Fruit fly (Drosophila melanogaster) whole organism, embryonic: ENCODE measurements around the gene CG15404.
A peak's percentile ranks its signal among the peaks of the same experiment; 100 is the strongest.

ENCODE experiments used
- Blimp-1 ChIP-seq: fragments of 200-800 bp; sonication (Bioruptor generic); optimal IDR thresholded peaks from 3 replicates; lab custom pipeline; 2018; ENCODE audit warnings: missing biosample characterization, missing genetic modification characterization, mild to moderate bottlenecking, moderate library complexity, missing genetic modification reagents
- CG13296 ChIP-seq: fragments of 200-800 bp; sonication (Bioruptor generic); optimal IDR thresholded peaks from 3 replicates; lab custom pipeline; 2018; ENCODE audit warnings: missing biosample characterization, mild to moderate bottlenecking, missing genetic modification characterization
- CG13894 ChIP-seq: fragments of 200-800 bp; sonication (Bioruptor generic); optimal IDR thresholded peaks from 3 replicates; lab custom pipeline; 2018; ENCODE audit warnings: missing biosample characterization, mild to moderate bottlenecking, missing genetic modification characterization, moderate library complexity
- CG14050 ChIP-seq: fragments of 200-800 bp; sonication (Bioruptor generic); IDR thresholded peaks from 3 replicates; pipeline ENCODE4 v1.3.6; 2022; ENCODE audit warnings: missing biosample characterization, missing genetic modification characterization
- CG14965 ChIP-seq: fragments of 200-800 bp; sonication (Bioruptor generic); optimal IDR thresholded peaks from 2 replicates; lab custom pipeline; 2016; ENCODE audit warnings: missing biosample characterization, missing genetic modification characterization, borderline replicate concordance
- CG15011 ChIP-seq: fragments of 200-800 bp; sonication (Bioruptor generic); optimal IDR thresholded peaks from 3 replicates; lab custom pipeline; 2018; ENCODE audit warnings: missing biosample characterization, mild to moderate bottlenecking, missing genetic modification characterization
- CG15073 ChIP-seq: fragments of 200-800 bp; sonication (Bioruptor generic); optimal IDR thresholded peaks from 2 replicates; lab custom pipeline; 2016; ENCODE audit warnings: missing biosample characterization, missing genetic modification characterization
- CG15269 ChIP-seq: fragments of 200-800 bp; sonication (Bioruptor generic); optimal IDR thresholded peaks from 2 replicates; lab custom pipeline; 2018; ENCODE audit warnings: missing biosample characterization, mild to moderate bottlenecking, missing genetic modification characterization, moderate library complexity
- CG16815 ChIP-seq: fragments of 200-800 bp; sonication (Bioruptor generic); optimal IDR thresholded peaks from 3 replicates; lab custom pipeline; 2017; ENCODE audit warnings: missing biosample characterization, mild to moderate bottlenecking, missing genetic modification characterization
- CG18262 ChIP-seq: fragments of 200-800 bp; optimal IDR thresholded peaks from 3 replicates; lab custom pipeline; 2019; ENCODE audit warnings: missing biosample characterization, mild to moderate bottlenecking, missing genetic modification characterization, moderate library complexity
- CG1832 ChIP-seq: fragments of 200-800 bp; sonication (Bioruptor generic); optimal IDR thresholded peaks from 2 replicates; lab custom pipeline; 2017; ENCODE audit warnings: missing biosample characterization, mild to moderate bottlenecking, missing genetic modification characterization, inconsistent platforms
- CG2199 ChIP-seq: fragments of 200-800 bp; sonication (Bioruptor generic); IDR thresholded peaks from 3 replicates; pipeline ENCODE4 v1.3.6; 2022; ENCODE audit warnings: missing biosample characterization, missing genetic modification characterization
- CG32772 ChIP-seq: fragments of 200-800 bp; sonication (Bioruptor generic); IDR thresholded peaks from 2 replicates; pipeline ENCODE4 v1.3.6; 2022; ENCODE audit warnings: missing biosample characterization, missing genetic modification characterization
- CG33557 ChIP-seq: fragments of 200-800 bp; sonication (Bioruptor generic); optimal IDR thresholded peaks from 2 replicates; lab custom pipeline; 2019; ENCODE audit warnings: missing biosample characterization, mild to moderate bottlenecking, missing genetic modification characterization, moderate library complexity
- CG3838 ChIP-seq: fragments of 200-800 bp; sonication (Bioruptor generic); optimal IDR thresholded peaks from 3 replicates; lab custom pipeline; 2016; ENCODE audit warnings: missing biosample characterization, missing genetic modification characterization
- CG4360 ChIP-seq: fragments of 200-800 bp; sonication (Bioruptor generic); IDR thresholded peaks from 2 replicates; pipeline ENCODE4 v1.3.6; 2022; ENCODE audit warnings: missing biosample characterization, missing genetic modification characterization
- CG4424 ChIP-seq: fragments of 200-800 bp; sonication (Bioruptor generic); optimal IDR thresholded peaks from 3 replicates; lab custom pipeline; 2016; ENCODE audit warnings: missing biosample characterization, missing genetic modification characterization
- CG6854 ChIP-seq: fragments of 200-800 bp; sonication (Bioruptor generic); optimal IDR thresholded peaks from 3 replicates; lab custom pipeline; 2017; ENCODE audit warnings: missing biosample characterization, mild to moderate bottlenecking, missing genetic modification characterization
- CG7357 ChIP-seq: fragments of 200-800 bp; sonication (Bioruptor generic); IDR thresholded peaks from 3 replicates; pipeline ENCODE4 v1.3.6; 2022; ENCODE audit warnings: missing biosample characterization, missing genetic modification characterization
- CG8290 ChIP-seq, 3 experiments: fragments of 200-800 bp; sonication (Bioruptor generic); optimal IDR thresholded peaks; 2 replicates each; lab custom pipeline; 2016 to 2019; ENCODE audit warnings: missing biosample characterization in 3 of 3, missing genetic modification characterization in 3 of 3, mild to moderate bottlenecking in 2 of 3, moderate library complexity in 1 of 3
- CG9727 ChIP-seq: fragments of 200-800 bp; sonication (Bioruptor generic); optimal IDR thresholded peaks from 3 replicates; lab custom pipeline; 2017; ENCODE audit warnings: missing biosample characterization, mild to moderate bottlenecking, missing genetic modification characterization
- CG9817 ChIP-seq: fragments of 200-800 bp; sonication (Bioruptor generic); optimal IDR thresholded peaks from 2 replicates; lab custom pipeline; 2018; ENCODE audit warnings: missing biosample characterization, mild to moderate bottlenecking, missing genetic modification characterization, moderate library complexity
- Dad ChIP-seq: fragments of 200-800 bp; sonication (Bioruptor generic); optimal IDR thresholded peaks from 3 replicates; lab custom pipeline; 2016; ENCODE audit warnings: missing biosample characterization, missing genetic modification characterization
- Dll ChIP-seq: fragments of 200-800 bp; sonication (Bioruptor generic); IDR thresholded peaks from 4 replicates; pipeline ENCODE4 v1.3.6; 2022; ENCODE audit warnings: missing biosample characterization, missing genetic modification characterization; ENCODE audit not compliant: partially characterized antibody
- HLHmδ ChIP-seq: fragments of 200-800 bp; sonication (Bioruptor generic); optimal IDR thresholded peaks from 2 replicates; lab custom pipeline; 2018; ENCODE audit warnings: missing biosample characterization, mild to moderate bottlenecking, missing genetic modification characterization, moderate library complexity
- Hr3 ChIP-seq: fragments of 200-800 bp; sonication (Bioruptor generic); optimal IDR thresholded peaks from 3 replicates; lab custom pipeline; 2016; ENCODE audit warnings: missing biosample characterization, missing genetic modification characterization
- Oaz ChIP-seq: fragments of 200-800 bp; sonication (Bioruptor generic); IDR thresholded peaks from 2 replicates; pipeline ENCODE4 v1.3.6; 2022; ENCODE audit warnings: missing biosample characterization, missing genetic modification characterization
- Ssrp ChIP-seq: fragments of 200-800 bp; sonication (Bioruptor generic); optimal IDR thresholded peaks from 2 replicates; lab custom pipeline; 2018; ENCODE audit warnings: missing biosample characterization, mild to moderate bottlenecking, missing genetic modification characterization, moderate library complexity
- ac ChIP-seq: fragments of 200-800 bp; sonication (Bioruptor generic); optimal IDR thresholded peaks from 3 replicates; lab custom pipeline; 2017; ENCODE audit warnings: missing biosample characterization, mild to moderate bottlenecking, missing genetic modification characterization
- chn ChIP-seq: fragments of 200-800 bp; sonication (Bioruptor generic); optimal IDR thresholded peaks from 2 replicates; lab custom pipeline; 2016; ENCODE audit warnings: missing biosample characterization, missing genetic modification characterization
- crc ChIP-seq: fragments of 200-800 bp; sonication (Bioruptor generic); optimal IDR thresholded peaks from 2 replicates; lab custom pipeline; 2016; ENCODE audit warnings: missing biosample characterization, missing genetic modification characterization
- dmrt99B ChIP-seq: fragments of 200-800 bp; sonication (Bioruptor generic); optimal IDR thresholded peaks from 2 replicates; lab custom pipeline; 2018; ENCODE audit warnings: missing biosample characterization, mild to moderate bottlenecking, missing genetic modification characterization, moderate library complexity
- fd96Cb ChIP-seq: fragments of 200-800 bp; sonication (Bioruptor generic); optimal IDR thresholded peaks from 2 replicates; lab custom pipeline; 2018; ENCODE audit warnings: missing biosample characterization, mild to moderate bottlenecking, missing genetic modification characterization, moderate library complexity
- gem ChIP-seq: fragments of 200-800 bp; sonication (Bioruptor generic); optimal IDR thresholded peaks from 2 replicates; lab custom pipeline; 2019; ENCODE audit warnings: missing biosample characterization, mild to moderate bottlenecking, missing genetic modification characterization, moderate library complexity
- grau ChIP-seq: fragments of 200-800 bp; optimal IDR thresholded peaks from 3 replicates; lab custom pipeline; 2019; ENCODE audit warnings: missing biosample characterization, mild to moderate bottlenecking, missing genetic modification characterization, moderate library complexity
- gsb-n ChIP-seq: fragments of 200-800 bp; sonication (Bioruptor generic); optimal IDR thresholded peaks from 3 replicates; lab custom pipeline; 2018; ENCODE audit warnings: missing biosample characterization, mild to moderate bottlenecking, missing genetic modification characterization
- hbn ChIP-seq: fragments of 200-800 bp; sonication (Bioruptor generic); IDR thresholded peaks from 2 replicates; pipeline ENCODE4 v1.3.6; 2022; ENCODE audit warnings: missing biosample characterization, missing genetic modification characterization; ENCODE audit not compliant: partially characterized antibody
- inv ChIP-seq: fragments of 200-800 bp; sonication (Bioruptor generic); IDR thresholded peaks from 2 replicates; pipeline ENCODE4 v1.3.6; 2022; ENCODE audit warnings: missing biosample characterization, missing genetic modification characterization; ENCODE audit not compliant: partially characterized antibody
- lilli ChIP-seq: fragments of 200-800 bp; sonication (Bioruptor generic); optimal IDR thresholded peaks from 3 replicates; lab custom pipeline; 2016; ENCODE audit warnings: missing biosample characterization, missing genetic modification characterization
- lmd ChIP-seq: fragments of 200-800 bp; sonication (Bioruptor generic); IDR thresholded peaks from 2 replicates; pipeline ENCODE4 v1.3.6; 2022; ENCODE audit warnings: missing biosample characterization, missing genetic modification characterization
- nerfin-1 ChIP-seq: fragments of 200-800 bp; sonication (Bioruptor generic); optimal IDR thresholded peaks from 3 replicates; lab custom pipeline; 2019; ENCODE audit warnings: missing biosample characterization, mild to moderate bottlenecking, missing genetic modification characterization, moderate library complexity
- rib ChIP-seq: fragments of 200-800 bp; sonication (Bioruptor generic); IDR thresholded peaks from 2 replicates; pipeline ENCODE4 v1.3.6; 2022; ENCODE audit warnings: missing biosample characterization, missing genetic modification characterization
- tio ChIP-seq: fragments of 200-800 bp; sonication (Bioruptor generic); optimal IDR thresholded peaks from 2 replicates; lab custom pipeline; 2017; ENCODE audit warnings: missing biosample characterization, missing genetic modification characterization, inconsistent platforms
- toy ChIP-seq: fragments of 200-800 bp; sonication (Bioruptor generic); IDR thresholded peaks from 2 replicates; pipeline ENCODE4 v1.3.6; 2022; ENCODE audit warnings: missing biosample characterization, missing genetic modification characterization
- tup ChIP-seq: fragments of 200-800 bp; sonication (Bioruptor generic); optimal IDR thresholded peaks from 2 replicates; lab custom pipeline; 2016; ENCODE audit warnings: missing biosample characterization, mild to moderate bottlenecking, missing genetic modification characterization, moderate library complexity
- z ChIP-seq: fragments of 200-800 bp; sonication (Bioruptor generic); IDR thresholded peaks from 3 replicates; pipeline ENCODE4 v1.3.6; 2022; ENCODE audit warnings: missing biosample characterization, missing genetic modification characterization
- zf30C ChIP-seq: fragments of 200-800 bp; sonication (Bioruptor generic); optimal IDR thresholded peaks from 3 replicates; lab custom pipeline; 2018; ENCODE audit warnings: missing biosample characterization, mild to moderate bottlenecking, missing genetic modification characterization

The CG15404 gene

DNA sequence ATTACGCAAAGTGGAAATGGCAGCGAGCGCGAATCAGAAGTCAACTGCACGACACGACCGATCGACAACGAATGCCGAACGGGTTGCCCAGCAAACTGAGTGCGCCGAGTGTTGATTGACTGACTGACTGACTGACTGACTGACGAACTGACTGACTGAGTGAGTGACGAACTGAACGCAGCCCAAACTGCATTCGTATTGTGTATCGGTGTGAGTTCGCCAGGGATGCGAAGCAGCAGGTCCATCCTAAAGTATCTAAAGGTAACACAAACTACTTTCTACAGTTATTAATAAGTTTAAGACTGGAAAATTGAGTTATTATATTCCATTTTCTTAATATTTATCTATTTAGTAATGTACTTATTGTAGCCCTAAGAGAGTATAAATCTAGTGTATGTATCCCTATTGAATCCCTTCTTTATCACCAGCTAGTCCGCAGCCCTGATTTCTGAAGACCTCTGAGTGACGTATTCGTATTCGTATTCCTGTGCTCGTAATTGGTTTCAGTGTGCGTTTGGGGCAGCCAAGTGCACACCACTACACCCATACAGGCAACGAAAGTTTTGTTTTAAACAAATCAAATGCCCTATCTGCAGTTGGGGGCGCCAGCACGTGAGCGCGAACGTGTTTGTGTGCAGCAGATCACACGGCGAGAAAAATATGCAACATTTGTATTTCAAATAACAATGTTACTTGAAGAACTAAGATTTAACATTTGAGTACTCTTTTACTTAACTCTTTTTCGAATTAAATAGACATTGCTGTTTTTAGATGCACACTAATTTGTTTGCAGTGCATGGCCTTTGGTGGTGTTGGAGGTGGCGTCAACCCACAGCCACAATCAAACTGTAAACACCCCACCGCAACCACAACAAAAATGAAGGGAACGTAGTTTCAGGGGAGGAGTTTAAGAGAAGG lies 20.8 kb upstream of the CG15404 start (continued):
- peak; percentile 89 for TF ChIP-seq lilli
- TF ChIP-seq chn, result peak; percentile 96
- peak; percentile 82 for TF ChIP-seq CG8290 (GFP tag; optimal IDR thresholded peaks at IDR 0.05; lab: Kevin White, UChicago)
- TF ChIP-seq CG8290 (tag; optimal IDR thresholded peaks at IDR 0.05; lab: Kevin White, UChicago), result peak; percentile 56 to 97
- peak; percentile 39 for TF ChIP-seq ac (GFP tag; lab: Kevin White, UChicago)
- peak; percentile 79 for TF ChIP-seq CG15073 (GFP tag; lab: Kevin White, UChicago)
- peak; percentile 91 for TF ChIP-seq Dad (GFP tag; lab: Kevin White, UChicago)
- peak; percentile 93 for TF ChIP-seq CG9727
- peak; percentile 91 for TF ChIP-seq crc
- TF ChIP-seq CG13894 (tag; lab: Kevin White, UChicago), result no peak
- peak; percentile 95 for TF ChIP-seq CG4424
- peak; percentile 82 for TF ChIP-seq CG15011
- TF ChIP-seq grau (tag; lab: Kevin White, UChicago), result peak; percentile 90
- peak; percentile 73 for TF ChIP-seq CG3838 (GFP tag; lab: Kevin White, UChicago)
- TF ChIP-seq CG33557 (GFP tag; lab: Kevin White, UChicago), result peak; percentile 88
- TF ChIP-seq CG7357 (GFP tag; lab: Robert Waterston, UW), result peak; percentile 85
- peak; percentile 72 for TF ChIP-seq CG6854 (GFP tag; lab: Kevin White, UChicago)
- TF ChIP-seq nerfin-1 (tag; lab: Kevin White, UChicago), result peak; percentile 93
- TF ChIP-seq dmrt99B (tag; lab: Kevin White, UChicago), result peak; percentile 96
- TF ChIP-seq CG32772 (GFP tag; lab: Robert Waterston, UW), result peak; percentile 95
- peak; percentile 81 for TF ChIP-seq tup (GFP tag; lab: Kevin White, UChicago)
- peak; percentile 76 for TF ChIP-seq Oaz (GFP tag; lab: Robert Waterston, UW)
- TF ChIP-seq gsb-n (tag; lab: Kevin White, UChicago), result peak; percentile 96
- peak; percentile 89 for TF ChIP-seq CG9817
- TF ChIP-seq lmd (GFP tag; lab: Robert Waterston, UW), result peak; percentile 91
- TF ChIP-seq HLHmδ, result peak; percentile 42
- no peak for TF ChIP-seq inv (GFP tag; lab: Robert Waterston, UW)
- TF ChIP-seq rib (GFP tag; lab: Robert Waterston, UW), result peak; percentile 37; the same call in 1 of the 2 replicates
- peak; percentile 63; the same call in 1 of the 3 replicates for TF ChIP-seq z (GFP tag; lab: Robert Waterston, UW)
- TF ChIP-seq Ssrp (tag; lab: Kevin White, UChicago), result peak; percentile 96
- no peak for TF ChIP-seq hbn (GFP tag; lab: Robert Waterston, UW)
- peak; percentile 90 for TF ChIP-seq CG15269 (tag; lab: Kevin White, UChicago)
- TF ChIP-seq Hr3, result peak; percentile 93
- peak; percentile 96 for TF ChIP-seq CG18262 (tag; lab: Kevin White, UChicago)
- peak; percentile 96 for TF ChIP-seq Blimp-1
- TF ChIP-seq CG13296 (GFP tag; lab: Kevin White, UChicago), result peak; percentile 78
- no peak for TF ChIP-seq CG1832 (GFP tag; lab: Kevin White, UChicago)
- TF ChIP-seq fd96Cb (tag; lab: Kevin White, UChicago), result peak; percentile 96
- no peak for TF ChIP-seq Dll (GFP tag; lab: Robert Waterston, UW)
- peak; percentile 89 for TF ChIP-seq tio (GFP tag; lab: Kevin White, UChicago)
- peak; percentile 97 for TF ChIP-seq gem (tag; lab: Kevin White, UChicago)
- peak; percentile 75 for TF ChIP-seq CG4360 (GFP tag; lab: Robert Waterston, UW)
- peak; percentile 87 for TF ChIP-seq CG14965 (GFP tag; lab: Kevin White, UChicago)
- peak; percentile 97 for TF ChIP-seq CG2199 (GFP tag; lab: Robert Waterston, UW)
- peak; percentile 90 for TF ChIP-seq CG14050 (GFP tag; lab: Robert Waterston, UW)
- peak; percentile 86 for TF ChIP-seq CG16815 (GFP tag; lab: Kevin White, UChicago)
- TF ChIP-seq zf30C, result peak; percentile 88
- TF ChIP-seq toy (GFP tag; lab: Robert Waterston, UW), result peak; percentile 66
